Fruit fly (Drosophila melanogaster): ENCODE measurements around the gene CG13458.

Gene CG13458

DNA sequence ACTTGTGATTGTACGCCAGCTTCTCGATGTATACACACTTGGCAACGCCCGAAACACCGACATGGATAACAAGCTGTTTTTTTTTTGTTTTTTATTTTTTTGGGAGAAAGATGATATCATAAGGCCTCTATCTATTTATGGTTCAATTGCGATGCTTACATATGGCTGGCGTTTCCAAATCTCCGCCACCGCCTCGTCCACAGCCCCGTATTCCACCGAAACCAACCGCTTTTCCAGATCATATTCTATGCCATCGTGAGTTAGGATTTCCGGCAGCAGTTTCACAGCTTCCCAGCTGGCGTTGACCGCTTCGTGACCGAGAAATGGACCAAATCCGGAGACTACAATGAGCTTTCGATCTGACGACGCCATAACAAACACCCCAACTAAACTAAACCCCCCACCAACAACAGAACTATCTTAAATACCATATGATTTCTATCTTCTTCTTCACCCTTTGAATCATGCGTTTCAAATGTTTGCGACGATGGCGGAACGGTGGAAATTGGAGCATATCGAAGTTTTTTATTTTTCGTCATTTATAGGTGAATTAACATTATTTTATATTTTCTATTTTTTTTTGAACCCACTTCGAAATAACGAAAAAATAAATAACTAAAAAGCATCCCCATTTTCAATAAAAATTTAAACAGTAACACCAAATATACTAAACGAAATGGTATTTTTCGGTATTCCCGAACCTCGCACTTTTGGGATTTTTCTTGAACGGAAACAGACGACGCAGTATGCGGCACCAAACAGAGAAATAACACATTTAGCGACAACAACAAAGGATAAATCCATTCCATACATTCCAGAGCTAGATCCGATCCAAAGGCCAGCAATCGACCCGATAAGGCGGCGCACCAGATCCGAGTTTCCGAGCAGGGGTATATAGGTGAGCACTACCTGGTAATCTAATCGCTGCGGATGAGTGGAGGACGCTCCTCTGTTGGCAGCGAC is 30.6 kb downstream of the CG13458 start, which contains the start of the genes CG32147 and Pex3 (continued):
- TF ChIP-seq gem (tag; optimal IDR thresholded peaks at IDR 0.05), result peak; percentile 16
- peak; percentile 62 for TF ChIP-seq row (GFP tag; IDR thresholded peaks at IDR 0.05)
- peak; percentile 49 for TF ChIP-seq CG4617 (GFP tag; optimal IDR thresholded peaks at IDR 0.05; ENCODE audit: borderline replicate concordance)
- peak; percentile 77 for TF ChIP-seq CG4360 (GFP tag; IDR thresholded peaks at IDR 0.05)
- TF ChIP-seq Myb (GFP tag; optimal IDR thresholded peaks at IDR 0.05), result peak; percentile 19
- peak; percentile 82 for TF ChIP-seq MESR4 (GFP tag; optimal IDR thresholded peaks at IDR 0.05)
- TF ChIP-seq Adf1 (GFP tag; IDR thresholded peaks at IDR 0.05), result peak; percentile 96
- TF ChIP-seq Abd-B (GFP tag; optimal IDR thresholded peaks at IDR 0.05), result no peak
- TF ChIP-seq CG15514 (GFP tag; optimal IDR thresholded peaks at IDR 0.05), result peak; percentile 83
- TF ChIP-seq CG31365 (tag; optimal IDR thresholded peaks at IDR 0.05), result no peak
- peak; percentile 7 for TF ChIP-seq CG17829 (tag; optimal IDR thresholded peaks at IDR 0.05)
- TF ChIP-seq mirr (GFP tag; optimal IDR thresholded peaks at IDR 0.05), result peak; percentile 9
- peak; percentile 83 for TF ChIP-seq sd (tag; optimal IDR thresholded peaks at IDR 0.05)
- TF ChIP-seq crol (GFP tag; IDR thresholded peaks at IDR 0.05), result peak; percentile 50; the same call in 1 of the 2 replicates
- no peak for TF ChIP-seq HLHmδ (GFP tag; optimal IDR thresholded peaks at IDR 0.05)
- peak; percentile 49 for TF ChIP-seq grn (GFP tag; optimal IDR thresholded peaks at IDR 0.05)
- peak in 1 of 2 experiments; percentile 37 for TF ChIP-seq Hr78 (GFP tag; optimal IDR thresholded peaks at IDR 0.05)
- no peak for TF ChIP-seq CG14014 (GFP tag; IDR thresholded peaks at IDR 0.05)
- TF ChIP-seq CG12942 (GFP tag; optimal IDR thresholded peaks at IDR 0.05), result no peak
- TF ChIP-seq CG17802 (tag; optimal IDR thresholded peaks at IDR 0.05), result no peak
- peak; percentile 42 for TF ChIP-seq CG10147 (GFP tag; optimal IDR thresholded peaks at IDR 0.05)
- TF ChIP-seq CG15479 (GFP tag; optimal IDR thresholded peaks at IDR 0.05), result no peak
- peak; percentile 4 for TF ChIP-seq ewg (GFP tag; optimal IDR thresholded peaks at IDR 0.05)
- peak; percentile 66 for TF ChIP-seq trem (tag; optimal IDR thresholded peaks at IDR 0.05)
- peak; percentile 52 for TF ChIP-seq E2f2 (GFP tag; IDR thresholded peaks at IDR 0.05)
- peak; percentile 63 for TF ChIP-seq phol (tag; optimal IDR thresholded peaks at IDR 0.05)
- TF ChIP-seq CG11456 (GFP tag; IDR thresholded peaks at IDR 0.05), result 0 out of 3 replicates have a peak, but pooled peaks have one; percentile 16
- peak; percentile 25 for TF ChIP-seq Meics (GFP tag; optimal IDR thresholded peaks at IDR 0.05)
- no peak for TF ChIP-seq slp2 (GFP tag; optimal IDR thresholded peaks at IDR 0.05)
- peak; percentile 53 for TF ChIP-seq Dp (GFP tag; optimal IDR thresholded peaks at IDR 0.05)
- peak; percentile 88 for TF ChIP-seq CG30020 (tag; optimal IDR thresholded peaks at IDR 0.05)
- TF ChIP-seq Med (GFP tag), result peak; percentile 80
- no peak for TF ChIP-seq CG9817 (tag; optimal IDR thresholded peaks at IDR 0.05)
- TF ChIP-seq PHDP (tag; optimal IDR thresholded peaks at IDR 0.05), result peak; percentile 17
- peak; percentile 3 for TF ChIP-seq bigmax (GFP tag; optimal IDR thresholded peaks at IDR 0.05)
- peak; percentile 27 for TF ChIP-seq gsb-n (tag; optimal IDR thresholded peaks at IDR 0.05)
- peak; percentile 59 for TF ChIP-seq nmo (GFP tag; optimal IDR thresholded peaks at IDR 0.05)
- TF ChIP-seq CG15601 (tag; optimal IDR thresholded peaks at IDR 0.05), result peak; percentile 60
- peak; percentile 77 for TF ChIP-seq CG14710 (tag; optimal IDR thresholded peaks at IDR 0.05)
- peak; percentile 55 for TF ChIP-seq BEAF-32 (GFP tag; optimal IDR thresholded peaks at IDR 0.05)
- peak; percentile 15 for TF ChIP-seq lilli (GFP tag; optimal IDR thresholded peaks at IDR 0.05)
- no peak for TF ChIP-seq CG18011 (GFP tag; optimal IDR thresholded peaks at IDR 0.05)
- peak; percentile 48 for TF ChIP-seq CG12391 (tag; optimal IDR thresholded peaks at IDR 0.05)
- TF ChIP-seq CG9727 (GFP tag; optimal IDR thresholded peaks at IDR 0.05), result peak; percentile 3
- TF ChIP-seq CG32532 (GFP tag; IDR thresholded peaks at IDR 0.05), result 0 out of 2 replicates have a peak, but pooled peaks have one; percentile 21
- peak; percentile 35 for TF ChIP-seq CG12769 (tag; optimal IDR thresholded peaks at IDR 0.05)

Measured in whole organism, embryonic.